Fruit fly (Drosophila melanogaster): ENCODE results near the gene GATAe.

Gene GATAe

dm6 chr3R:16004015-16004414, 4.9 kb upstream of the GATAe start (continued):
- no peak for TF ChIP-seq rib (GFP tag; IDR thresholded peaks at IDR 0.05)
- no peak for TF ChIP-seq kay (GFP tag; optimal IDR thresholded peaks at IDR 0.05)
- TF ChIP-seq CG34224 (GFP tag; IDR thresholded peaks at IDR 0.05; ENCODE audit: partially characterized antibody), result peak; percentile 81
- TF ChIP-seq CG14014 (GFP tag; IDR thresholded peaks at IDR 0.05), result no peak
- TF ChIP-seq pita (GFP tag; optimal IDR thresholded peaks at IDR 0.05), result no peak
- TF ChIP-seq ham (GFP tag; IDR thresholded peaks at IDR 0.05), result no peak
- no peak for TF ChIP-seq repo (GFP tag; optimal IDR thresholded peaks at IDR 0.05)
- peak; percentile 72 for TF ChIP-seq CG15601 (tag; optimal IDR thresholded peaks at IDR 0.05)
- TF ChIP-seq CG11696 (GFP tag; IDR thresholded peaks at IDR 0.05), result no peak
- TF ChIP-seq Elba2 (GFP tag; optimal IDR thresholded peaks at IDR 0.05), result no peak
- TF ChIP-seq Hsf (GFP tag; optimal IDR thresholded peaks at IDR 0.05), result no peak
- TF ChIP-seq Sin3A (optimal IDR thresholded peaks at IDR 0.05), result no peak
- TF ChIP-seq CG18262 (tag; optimal IDR thresholded peaks at IDR 0.05), result peak; percentile 36
- TF ChIP-seq CG3281 (GFP tag; optimal IDR thresholded peaks at IDR 0.05), result no peak
- TF ChIP-seq Bgb (GFP tag; IDR thresholded peaks at IDR 0.05; ENCODE audit: partially characterized antibody), result peak; percentile 81
- no peak for TF ChIP-seq gsb-n (tag; optimal IDR thresholded peaks at IDR 0.05)
- no peak for TF ChIP-seq trh (GFP tag; optimal IDR thresholded peaks at IDR 0.05)
- no peak for TF ChIP-seq CG31388 (GFP tag; optimal IDR thresholded peaks at IDR 0.05)
- TF ChIP-seq odd (GFP tag; optimal IDR thresholded peaks at IDR 0.05), result no peak
- TF ChIP-seq chinmo (GFP tag; IDR thresholded peaks at IDR 0.05; ENCODE audit: partially characterized antibody), result peak; percentile 43; the same call in 2 of the 4 replicates
- no peak for TF ChIP-seq Nf-YA (GFP tag; IDR thresholded peaks at IDR 0.05)
- TF ChIP-seq dpn (GFP tag; optimal IDR thresholded peaks at IDR 0.05), result peak; percentile 13 to 14
- TF ChIP-seq Myb (GFP tag; optimal IDR thresholded peaks at IDR 0.05), result peak; percentile 62
- TF ChIP-seq Lpt (GFP tag; optimal IDR thresholded peaks at IDR 0.05), result no peak
- TF ChIP-seq CG2116 (GFP tag; optimal IDR thresholded peaks at IDR 0.05), result no peak
- TF ChIP-seq CG12104 (GFP tag; optimal IDR thresholded peaks at IDR 0.05), result no peak
- TF ChIP-seq CG11456 (GFP tag; IDR thresholded peaks at IDR 0.05), result no peak
- no peak for TF ChIP-seq pum (GFP tag; optimal IDR thresholded peaks at IDR 0.05)
- no peak for TF ChIP-seq CG11560 (tag; IDR thresholded peaks at IDR 0.05)
- no peak for TF ChIP-seq CG6175 (GFP tag; IDR thresholded peaks at IDR 0.05)
- peak; percentile 83 for TF ChIP-seq CG6791 (GFP tag; IDR thresholded peaks at IDR 0.05; ENCODE audit: partially characterized antibody)
- TF ChIP-seq CG2199 (GFP tag; IDR thresholded peaks at IDR 0.05), result peak; percentile 81
- no peak for TF ChIP-seq lbe (GFP tag; optimal IDR thresholded peaks at IDR 0.05)
- TF ChIP-seq pnt (GFP tag; optimal IDR thresholded peaks at IDR 0.05), result no peak
- no peak for TF ChIP-seq p53 (GFP tag; optimal IDR thresholded peaks at IDR 0.05)
- TF ChIP-seq al (GFP tag; IDR thresholded peaks at IDR 0.05), result no peak
- no peak for TF ChIP-seq prd (optimal IDR thresholded peaks at IDR 0.05)
- no peak for TF ChIP-seq prd (GFP tag; IDR thresholded peaks at IDR 0.05)
- no peak for TF ChIP-seq CG12155 (GFP tag; optimal IDR thresholded peaks at IDR 0.05)
- no peak for TF ChIP-seq dmrt99B (tag; optimal IDR thresholded peaks at IDR 0.05)
- no peak for TF ChIP-seq CG11085 (GFP tag; IDR thresholded peaks at IDR 0.05)
- no peak for TF ChIP-seq tio (GFP tag; optimal IDR thresholded peaks at IDR 0.05)
- TF ChIP-seq vnd (GFP tag; IDR thresholded peaks at IDR 0.05; ENCODE audit: partially characterized antibody), result no peak
- TF ChIP-seq bigmax (GFP tag; optimal IDR thresholded peaks at IDR 0.05), result peak; percentile 26
- no peak for TF ChIP-seq Camta (GFP tag; optimal IDR thresholded peaks at IDR 0.05)
- peak in 1 of 2 experiments; percentile 47 for TF ChIP-seq chif (GFP tag; optimal IDR thresholded peaks at IDR 0.05)
- no peak for TF ChIP-seq CG6683 (GFP tag; optimal IDR thresholded peaks at IDR 0.05)
- TF ChIP-seq HHEX (GFP tag; optimal IDR thresholded peaks at IDR 0.05), result no peak
- no peak for TF ChIP-seq CG16779 (GFP tag; IDR thresholded peaks at IDR 0.05)
- TF ChIP-seq CG31441 (GFP tag; IDR thresholded peaks at IDR 0.05), result no peak
- no peak for TF ChIP-seq Dfd (GFP tag; optimal IDR thresholded peaks at IDR 0.05)
- TF ChIP-seq CG6654 (GFP tag; optimal IDR thresholded peaks at IDR 0.05), result no peak
- TF ChIP-seq Pdp1 (GFP tag; optimal IDR thresholded peaks at IDR 0.05), result peak in 1 of 2 experiments; percentile 33

Measured in whole organism, embryonic.